Worm (Caenorhabditis elegans) whole organism, L1 larva: ENCODE measurements around the gene F38B7.10.

ENCODE experiments used
- C04F5.9 ChIP-seq: sonication (generic microtip); optimal IDR thresholded peaks from 2 replicates; lab custom pipeline; 2016; ENCODE audit warnings: missing genetic modification characterization, missing compliant biosample characterization
- C16A3.4 ChIP-seq: fragments of 150-350 bp; optimal IDR thresholded peaks from 2 replicates; lab custom pipeline; 2014; ENCODE audit warnings: missing biosample characterization, missing genetic modification characterization
- Y116A8C.19 ChIP-seq: sonication (generic microtip); optimal IDR thresholded peaks from 2 replicates; lab custom pipeline; 2016; ENCODE audit warnings: missing compliant biosample characterization, missing genetic modification characterization, borderline replicate concordance
- aly-2 ChIP-seq: fragments of 150-350 bp; optimal IDR thresholded peaks from 2 replicates; lab custom pipeline; 2014; ENCODE audit warnings: missing biosample characterization, missing genetic modification characterization
- ama-1 ChIP-seq: fragments of 150-350 bp; optimal IDR thresholded peaks from 2 replicates; lab custom pipeline; 2014
- ceh-63 ChIP-seq: fragments of 200-800 bp; sonication (Bioruptor generic); optimal IDR thresholded peaks from 2 replicates; lab custom pipeline; 2018; ENCODE audit warnings: mild to moderate bottlenecking, missing genetic modification characterization, missing compliant biosample characterization
- ceh-82 ChIP-seq, 3 experiments: fragments of 150-350 bp in 1 of 3; sonication (generic microtip) in 2 of 3; optimal IDR thresholded peaks; 2 replicates each; lab custom pipeline; 2014 to 2017; ENCODE audit warnings: missing biosample characterization in 3 of 3, missing genetic modification characterization in 3 of 3
- ceh-88 ChIP-seq: fragments of 200-800 bp; sonication (Bioruptor generic); IDR thresholded peaks from 2 replicates; pipeline ENCODE4 v1.3.6; 2022; ENCODE audit warnings: missing genetic modification characterization, missing compliant biosample characterization
- ces-1 ChIP-seq: fragments of 150-350 bp; optimal IDR thresholded peaks from 2 replicates; lab custom pipeline; 2014; ENCODE audit warnings: missing biosample characterization, missing genetic modification reagents, missing genetic modification characterization
- dsc-1 ChIP-seq: sonication (generic microtip); optimal IDR thresholded peaks from 2 replicates; lab custom pipeline; 2016; ENCODE audit warnings: mild to moderate bottlenecking, missing genetic modification characterization, missing compliant biosample characterization
- efl-1 ChIP-seq, 4 experiments: fragments of 150-350 bp; optimal IDR thresholded peaks in 3 of 4; peaks in 1 of 4; 1 replicate in 1 of 4; 2 replicates in 3 of 4; lab custom pipeline; 2014; ENCODE audit warnings: missing biosample characterization in 2 of 4, missing genetic modification characterization in 2 of 4, missing genetic modification reagents in 2 of 4
- elt-2 ChIP-seq: sonication (generic microtip); optimal IDR thresholded peaks from 2 replicates; lab custom pipeline; 2016; ENCODE audit warnings: missing genetic modification characterization, mild to moderate bottlenecking, inconsistent platforms, missing compliant biosample characterization, missing genetic modification reagents
- elt-3 ChIP-seq, 6 experiments: fragments of 150-350 bp in 1 of 6; sonication (generic microtip); optimal IDR thresholded peaks; 2 replicates each; lab custom pipeline; 2017 to 2018; ENCODE audit warnings: missing biosample characterization in 6 of 6, missing genetic modification characterization in 6 of 6, inconsistent platforms in 1 of 6
- fkh-8 ChIP-seq: sonication (generic microtip); optimal IDR thresholded peaks from 2 replicates; lab custom pipeline; 2016; ENCODE audit warnings: mild to moderate bottlenecking, missing genetic modification characterization, missing compliant biosample characterization
- grh-1 ChIP-seq: fragments of 200-800 bp; sonication (Bioruptor generic); IDR thresholded peaks from 2 replicates; pipeline ENCODE4 v1.3.6; 2022; ENCODE audit warnings: missing genetic modification reagents, missing genetic modification characterization, missing compliant biosample characterization
- hlh-17 ChIP-seq: fragments of 200-800 bp; sonication (Bioruptor generic); optimal IDR thresholded peaks from 2 replicates; lab custom pipeline; 2018; ENCODE audit warnings: missing genetic modification characterization, mild to moderate bottlenecking, missing compliant biosample characterization, moderate library complexity, borderline replicate concordance
- hpl-2 ChIP-seq: fragments of 150-350 bp; optimal IDR thresholded peaks from 2 replicates; lab custom pipeline; 2014; ENCODE audit warnings: missing biosample characterization, missing genetic modification reagents, missing genetic modification characterization
- irx-1 ChIP-seq: sonication (generic microtip); optimal IDR thresholded peaks from 2 replicates; lab custom pipeline; 2016; ENCODE audit warnings: missing genetic modification characterization, missing compliant biosample characterization
- isw-1 ChIP-seq: fragments of 200-800 bp; sonication (Bioruptor generic); IDR thresholded peaks from 2 replicates; pipeline ENCODE4 v1.3.6; 2022; ENCODE audit warnings: missing genetic modification characterization, missing compliant biosample characterization
- lin-13 ChIP-seq: fragments of 150-350 bp; optimal IDR thresholded peaks from 2 replicates; lab custom pipeline; 2014; ENCODE audit warnings: missing biosample characterization, missing genetic modification reagents, missing genetic modification characterization
- lin-14 ChIP-seq: fragments of 200-800 bp; sonication (Bioruptor generic); optimal IDR thresholded peaks from 2 replicates; lab custom pipeline; 2018; ENCODE audit warnings: mild to moderate bottlenecking, missing genetic modification characterization, moderate library complexity, missing compliant biosample characterization
- lin-35 ChIP-seq, 2 experiments: fragments of 150-350 bp; optimal IDR thresholded peaks; 2 replicates each; lab custom pipeline; 2014; ENCODE audit warnings: missing biosample characterization in 2 of 2, missing genetic modification characterization in 2 of 2, missing genetic modification reagents in 2 of 2
- lin-39 ChIP-seq: fragments of 150-350 bp; optimal IDR thresholded peaks from 2 replicates; lab custom pipeline; 2014; ENCODE audit warnings: missing biosample characterization, missing genetic modification reagents, missing genetic modification characterization
- lir-3 ChIP-seq: sonication (generic microtip); optimal IDR thresholded peaks from 2 replicates; lab custom pipeline; 2016; ENCODE audit warnings: mild to moderate bottlenecking, missing genetic modification characterization, moderate library complexity, missing compliant biosample characterization; ENCODE audit not compliant: poor library complexity
- mab-9 ChIP-seq: fragments of 200-800 bp; sonication (Bioruptor generic); IDR thresholded peaks from 2 replicates; pipeline ENCODE4 v1.3.6; 2022; ENCODE audit warnings: missing genetic modification reagents, missing genetic modification characterization, missing compliant biosample characterization
- mdl-1 ChIP-seq, 2 experiments: fragments of 150-350 bp; optimal IDR thresholded peaks; 2 replicates each; lab custom pipeline; 2014 to 2017; ENCODE audit warnings: missing biosample characterization in 2 of 2, missing genetic modification characterization in 2 of 2, inconsistent platforms in 1 of 2
- mep-1 ChIP-seq: fragments of 150-350 bp; optimal IDR thresholded peaks from 2 replicates; lab custom pipeline; 2014; ENCODE audit warnings: missing biosample characterization, missing genetic modification characterization
- nhr-11 ChIP-seq: fragments of 150-350 bp; optimal IDR thresholded peaks from 2 replicates; lab custom pipeline; 2014; ENCODE audit warnings: missing biosample characterization, missing genetic modification characterization
- nhr-12 ChIP-seq: sonication (generic microtip); optimal IDR thresholded peaks from 2 replicates; lab custom pipeline; 2017; ENCODE audit warnings: missing biosample characterization, missing genetic modification characterization
- nhr-20 ChIP-seq: sonication (generic microtip); optimal IDR thresholded peaks from 2 replicates; lab custom pipeline; 2016; ENCODE audit warnings: mild to moderate bottlenecking, missing genetic modification characterization, missing compliant biosample characterization
- nhr-237 ChIP-seq: fragments of 150-350 bp; optimal IDR thresholded peaks from 2 replicates; lab custom pipeline; 2014; ENCODE audit warnings: missing biosample characterization, missing genetic modification characterization
- nhr-28 ChIP-seq: fragments of 150-350 bp; optimal IDR thresholded peaks from 2 replicates; lab custom pipeline; 2014; ENCODE audit warnings: missing biosample characterization, missing genetic modification characterization
- nhr-47 ChIP-seq: sonication (generic microtip); optimal IDR thresholded peaks from 2 replicates; lab custom pipeline; 2016; ENCODE audit warnings: mild to moderate bottlenecking, missing genetic modification characterization, moderate library complexity, missing compliant biosample characterization
- nhr-71 ChIP-seq: sonication (generic microtip); optimal IDR thresholded peaks from 2 replicates; lab custom pipeline; 2016; ENCODE audit warnings: mild to moderate bottlenecking, missing genetic modification characterization, moderate library complexity, missing compliant biosample characterization
- nhr-76 ChIP-seq: sonication (generic microtip); optimal IDR thresholded peaks from 2 replicates; lab custom pipeline; 2017; ENCODE audit warnings: missing biosample characterization, missing genetic modification characterization
- nhr-84 ChIP-seq: sonication (generic microtip); optimal IDR thresholded peaks from 2 replicates; lab custom pipeline; 2017; ENCODE audit warnings: missing biosample characterization, missing genetic modification characterization
- nhr-85 ChIP-seq: sonication (generic microtip); peaks from one replicate; lab custom pipeline; 2016; ENCODE audit warnings: missing genetic modification characterization, inconsistent platforms, missing compliant biosample characterization
- nhr-90 ChIP-seq: sonication (generic microtip); optimal IDR thresholded peaks from 2 replicates; lab custom pipeline; 2016; ENCODE audit warnings: mild to moderate bottlenecking, missing genetic modification characterization, missing compliant biosample characterization; ENCODE audit not compliant: poor library complexity
- pqm-1 ChIP-seq: sonication (generic microtip); optimal IDR thresholded peaks from 3 replicates; lab custom pipeline; 2017; ENCODE audit warnings: missing biosample characterization, missing genetic modification characterization
- rnt-1 ChIP-seq: sonication (generic microtip); optimal IDR thresholded peaks from 2 replicates; lab custom pipeline; 2016; ENCODE audit warnings: mild to moderate bottlenecking, missing genetic modification characterization, moderate library complexity, missing compliant biosample characterization
- skn-1 ChIP-seq: fragments of 150-350 bp; optimal IDR thresholded peaks from 2 replicates; lab custom pipeline; 2014; ENCODE audit warnings: missing biosample characterization, missing genetic modification characterization
- snu-23 ChIP-seq: sonication (generic microtip); optimal IDR thresholded peaks from 2 replicates; lab custom pipeline; 2016; ENCODE audit warnings: missing genetic modification characterization, missing compliant biosample characterization
- sox-4 ChIP-seq: sonication (generic microtip); optimal IDR thresholded peaks from 2 replicates; lab custom pipeline; 2016; ENCODE audit warnings: missing genetic modification characterization, missing compliant biosample characterization
- sptf-1 ChIP-seq: fragments of 150-350 bp; optimal IDR thresholded peaks from 2 replicates; lab custom pipeline; 2014; ENCODE audit warnings: missing biosample characterization, missing genetic modification characterization
- sup-37 ChIP-seq: fragments of 200-800 bp; sonication (Bioruptor generic); optimal IDR thresholded peaks from 2 replicates; lab custom pipeline; 2018; ENCODE audit warnings: mild to moderate bottlenecking, missing genetic modification characterization, missing compliant biosample characterization
- swsn-7 ChIP-seq: sonication (generic microtip); optimal IDR thresholded peaks from 2 replicates; lab custom pipeline; 2016; ENCODE audit warnings: missing genetic modification characterization, missing compliant biosample characterization
- tbx-2 ChIP-seq: sonication (generic microtip); optimal IDR thresholded peaks from 2 replicates; lab custom pipeline; 2016; ENCODE audit warnings: missing genetic modification characterization, missing compliant biosample characterization
- unc-86 ChIP-seq: sonication (generic microtip); optimal IDR thresholded peaks from 2 replicates; lab custom pipeline; 2016; ENCODE audit warnings: missing genetic modification characterization, missing compliant biosample characterization
- zip-4 ChIP-seq: fragments of 200-800 bp; sonication (Bioruptor generic); optimal IDR thresholded peaks from 2 replicates; lab custom pipeline; 2018; ENCODE audit warnings: mild to moderate bottlenecking, missing genetic modification characterization, moderate library complexity, missing compliant biosample characterization
- ztf-11 ChIP-seq, 2 experiments: sonication (generic microtip); optimal IDR thresholded peaks; 2 replicates each; lab custom pipeline; 2016 to 2017; ENCODE audit warnings: missing genetic modification characterization in 2 of 2, missing biosample characterization in 1 of 2, missing compliant biosample characterization in 1 of 2

The F38B7.10 gene

DNA sequence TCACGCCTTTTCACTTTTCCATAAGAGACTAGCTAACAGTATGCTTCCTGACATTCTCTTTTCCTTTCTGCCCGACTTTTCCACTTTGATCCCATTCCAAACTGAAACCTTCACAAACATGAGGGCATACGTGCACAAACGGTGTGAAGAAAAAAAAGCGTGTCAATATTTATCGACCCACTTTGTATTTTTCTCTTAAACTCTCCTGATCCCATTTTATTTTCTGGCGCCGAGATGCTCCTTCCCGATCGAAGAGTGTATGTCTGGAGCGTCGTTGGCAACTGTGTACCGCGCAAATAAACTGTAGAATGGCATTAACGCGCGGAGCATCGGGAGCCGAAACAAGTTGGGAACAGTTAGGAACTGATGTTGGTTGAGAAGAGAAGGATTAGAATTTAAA, 15.8 kb upstream of the F38B7.10 start (continued):
- no peak for TF ChIP-seq grh-1
- peak; percentile 48 for TF ChIP-seq lin-14 (GFP tag; lab: Kevin White, UChicago)

DNA sequence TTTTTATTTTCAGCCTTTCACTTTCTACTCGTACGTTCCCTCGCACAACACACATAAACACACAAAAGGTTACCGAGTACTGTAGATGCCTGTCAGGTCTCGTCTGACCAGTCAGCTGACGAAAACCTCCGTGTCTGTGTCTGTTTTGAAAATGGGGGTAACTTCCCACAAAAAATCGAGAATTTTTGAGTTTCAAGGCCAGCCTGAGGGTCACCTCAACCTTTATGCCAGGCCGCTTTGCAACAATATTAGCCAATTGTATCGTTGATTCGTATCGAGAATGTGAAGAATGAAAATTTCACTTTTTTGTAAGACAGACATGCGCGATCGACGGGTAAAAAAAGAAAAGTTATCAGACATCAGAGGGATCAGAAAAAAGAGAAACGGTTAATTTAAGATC, 14.2 kb upstream of the F38B7.10 start:
- TF ChIP-seq fkh-8 (tag; lab: Kevin White, UChicago) (no peak), nhr-11 (tag; lab: Kevin White, UChicago) (no peak), unc-86 (no peak), C16A3.4 (peak; percentile 49), efl-1 (optimal IDR thresholded peaks at IDR 0.05; lab: Kevin White, UChicago) (peak; percentile 20 to 39), efl-1 (GFP tag; optimal IDR thresholded peaks at IDR 0.05 in 1 of 2; lab: Kevin White, UChicago) (peak in 1 of 2 experiments; percentile 6), tbx-2 (tag; lab: Kevin White, UChicago) (peak; percentile 35), Y116A8C.19 (no peak), lir-3 (tag; lab: Kevin White, UChicago) (no peak), nhr-47 (tag; lab: Kevin White, UChicago) (peak; percentile 56), mep-1 (tag; lab: Kevin White, UChicago) (peak; percentile 85), ama-1 (lab: Kevin White, UChicago) (no peak), lin-13 (GFP tag; lab: Kevin White, UChicago) (peak; percentile 55), lin-35 (GFP tag; optimal IDR thresholded peaks at IDR 0.05; lab: Kevin White, UChicago) (peak in 1 of 2 experiments; percentile 72), ces-1 (no peak), ceh-82 (tag; optimal IDR thresholded peaks at IDR 0.05; lab: Kevin White, UChicago) (peak in 1 of 3 experiments; percentile 23), pqm-1 (tag; lab: Kevin White, UChicago) (no peak), lin-14 (GFP tag; lab: Kevin White, UChicago) (peak; percentile 94), ceh-88 (peak; percentile 29; the same call in 1 of the 2 replicates), elt-3 (tag; optimal IDR thresholded peaks at IDR 0.05; lab: Kevin White, UChicago) (peak in 5 of 6 experiments; percentile 58 to 92 (median 89)), mdl-1 (tag; optimal IDR thresholded peaks at IDR 0.05; lab: Kevin White, UChicago) (peak in 1 of 2 experiments; percentile 69), swsn-7 (tag; lab: Kevin White, UChicago) (peak; percentile 31), rnt-1 (tag; lab: Kevin White, UChicago) (peak; percentile 42), isw-1 (GFP tag; lab: Robert Waterston, UW) (no peak), snu-23 (GFP tag; lab: Kevin White, UChicago) (peak; percentile 83), sptf-1 (no peak), skn-1 (tag; lab: Kevin White, UChicago) (no peak), nhr-28 (tag; lab: Kevin White, UChicago) (no peak), dsc-1 (tag; lab: Kevin White, UChicago) (no peak), hpl-2 (GFP tag; lab: Kevin White, UChicago) (no peak), nhr-76 (no peak), nhr-71 (tag; lab: Kevin White, UChicago) (peak; percentile 82), nhr-20 (peak; percentile 90), nhr-237 (tag; lab: Kevin White, UChicago) (no peak), sox-4 (tag; lab: Kevin White, UChicago) (no peak), ztf-11 (tag; optimal IDR thresholded peaks at IDR 0.05; lab: Kevin White, UChicago) (no peak), nhr-90 (tag; lab: Kevin White, UChicago) (peak; percentile 76), elt-2 (tag; lab: Kevin White, UChicago) (no peak), aly-2 (tag; lab: Kevin White, UChicago) (no peak), nhr-84 (tag; lab: Kevin White, UChicago) (no peak), C04F5.9 (no peak), irx-1 (tag; lab: Kevin White, UChicago) (no peak), ceh-63 (no peak), nhr-85 (tag; lab: Kevin White, UChicago) (peak; percentile 100), zip-4 (no peak), mab-9 (GFP tag; lab: Robert Waterston, UW) (0 out of 2 replicates have a peak, but pooled peaks have one; percentile 23), sup-37 (GFP tag; lab: Kevin White, UChicago) (no peak), hlh-17 (GFP tag; lab: Kevin White, UChicago) (no peak), grh-1 (peak; percentile 87), nhr-12 (tag; lab: Kevin White, UChicago) (no peak), lin-39 (tag; lab: Kevin White, UChicago) (no peak)
